Worm (Caenorhabditis elegans) whole organism, late embryonic: ENCODE measurements around the gene CD4.8.
A peak's percentile ranks its signal among the peaks of the same experiment; 100 is the strongest.

Source experiments
- C08G9.2 ChIP-seq: sonication (generic microtip); optimal IDR thresholded peaks from 2 replicates; lab custom pipeline; 2016; ENCODE audit warnings: mild to moderate bottlenecking, missing genetic modification characterization, moderate library complexity, missing compliant biosample characterization
- F13H6.1 ChIP-seq: sonication (generic microtip); optimal IDR thresholded peaks from 2 replicates; lab custom pipeline; 2016; ENCODE audit warnings: missing genetic modification characterization, missing compliant biosample characterization
- K02D7.2 ChIP-seq: sonication (generic microtip); optimal IDR thresholded peaks from 2 replicates; lab custom pipeline; 2017; ENCODE audit warnings: mild to moderate bottlenecking, missing genetic modification characterization, missing compliant biosample characterization
- K09A11.1 ChIP-seq: sonication (generic microtip); optimal IDR thresholded peaks from 2 replicates; lab custom pipeline; 2017; ENCODE audit warnings: antibody characterized with exemption, mild to moderate bottlenecking, missing genetic modification characterization, missing compliant biosample characterization; ENCODE audit not compliant: insufficient read depth
- ahr-1 ChIP-seq: sonication (generic microtip); optimal IDR thresholded peaks from 2 replicates; lab custom pipeline; 2016; ENCODE audit warnings: missing genetic modification characterization, missing compliant biosample characterization
- ama-1 ChIP-seq: fragments of 150-350 bp; optimal IDR thresholded peaks from 2 replicates; lab custom pipeline; 2014
- ceh-18 ChIP-seq: sonication (generic microtip); optimal IDR thresholded peaks from 2 replicates; lab custom pipeline; 2016; ENCODE audit warnings: missing genetic modification characterization, missing compliant biosample characterization
- ceh-2 ChIP-seq: sonication (generic microtip); optimal IDR thresholded peaks from 2 replicates; lab custom pipeline; 2016; ENCODE audit warnings: missing genotype, missing genetic modification characterization, missing compliant biosample characterization
- ceh-31 ChIP-seq: sonication (generic microtip); optimal IDR thresholded peaks from 2 replicates; lab custom pipeline; 2016; ENCODE audit warnings: missing genetic modification characterization, missing compliant biosample characterization
- ceh-48 ChIP-seq: sonication (generic microtip); optimal IDR thresholded peaks from 2 replicates; lab custom pipeline; 2016; ENCODE audit warnings: missing genetic modification characterization, inconsistent platforms, missing compliant biosample characterization
- ceh-9 ChIP-seq: sonication (generic microtip); optimal IDR thresholded peaks from 2 replicates; lab custom pipeline; 2016; ENCODE audit warnings: mild to moderate bottlenecking, missing genetic modification characterization, inconsistent platforms, missing compliant biosample characterization
- dve-1 ChIP-seq: sonication (generic microtip); optimal IDR thresholded peaks from 2 replicates; lab custom pipeline; 2017; ENCODE audit warnings: antibody characterized with exemption, mild to moderate bottlenecking, missing genetic modification characterization, missing compliant biosample characterization
- elt-2 ChIP-seq: sonication (generic microtip); optimal IDR thresholded peaks from 2 replicates; lab custom pipeline; 2016; ENCODE audit warnings: missing genetic modification reagents, missing genetic modification characterization, missing compliant biosample characterization
- ets-4 ChIP-seq: sonication (generic microtip); optimal IDR thresholded peaks from 2 replicates; lab custom pipeline; 2016; ENCODE audit warnings: missing genetic modification characterization, missing compliant biosample characterization
- fax-1 ChIP-seq: sonication (generic microtip); optimal IDR thresholded peaks from 2 replicates; lab custom pipeline; 2016; ENCODE audit warnings: missing genotype, missing genetic modification characterization, missing compliant biosample characterization
- fkh-10 ChIP-seq: fragments of 150-350 bp; optimal IDR thresholded peaks from 2 replicates; lab custom pipeline; 2014; ENCODE audit warnings: missing biosample characterization, missing genetic modification reagents, missing genetic modification characterization
- gmeb-2 ChIP-seq: sonication (generic microtip); optimal IDR thresholded peaks from 2 replicates; lab custom pipeline; 2016; ENCODE audit warnings: missing genetic modification characterization, inconsistent platforms, missing compliant biosample characterization
- hlh-13 ChIP-seq: fragments of 200-800 bp; sonication (Bioruptor generic); optimal IDR thresholded peaks from 2 replicates; lab custom pipeline; 2018; ENCODE audit warnings: mild to moderate bottlenecking, missing genetic modification characterization, missing compliant biosample characterization
- hlh-8 ChIP-seq: sonication (generic microtip); optimal IDR thresholded peaks from 2 replicates; lab custom pipeline; 2016; ENCODE audit warnings: missing genotype, missing genetic modification characterization, missing compliant biosample characterization
- lim-6 ChIP-seq: sonication (generic microtip); optimal IDR thresholded peaks from 2 replicates; lab custom pipeline; 2016; ENCODE audit warnings: missing genetic modification characterization, missing compliant biosample characterization
- lin-11 ChIP-seq: fragments of 200-800 bp; sonication (Bioruptor generic); optimal IDR thresholded peaks from 2 replicates; lab custom pipeline; 2018; ENCODE audit warnings: mild to moderate bottlenecking, missing genetic modification characterization, missing compliant biosample characterization
- madf-2 ChIP-seq: sonication (generic microtip); optimal IDR thresholded peaks from 2 replicates; lab custom pipeline; 2017; ENCODE audit warnings: missing genetic modification characterization, missing compliant biosample characterization
- nfya-1 ChIP-seq: sonication (generic microtip); optimal IDR thresholded peaks from 2 replicates; lab custom pipeline; 2017; ENCODE audit warnings: missing genetic modification characterization, mild to moderate bottlenecking, missing compliant biosample characterization, antibody characterized with exemption, moderate library complexity
- nhr-11 ChIP-seq: fragments of 150-350 bp; optimal IDR thresholded peaks from 2 replicates; lab custom pipeline; 2014; ENCODE audit warnings: missing biosample characterization, missing genetic modification characterization
- nhr-232 ChIP-seq: sonication (generic microtip); optimal IDR thresholded peaks from 2 replicates; lab custom pipeline; 2016; ENCODE audit warnings: missing genetic modification characterization, missing compliant biosample characterization
- odd-2 ChIP-seq: sonication (generic microtip); optimal IDR thresholded peaks from 2 replicates; lab custom pipeline; 2017; ENCODE audit warnings: antibody characterized with exemption, mild to moderate bottlenecking, missing genetic modification characterization, missing compliant biosample characterization
- pag-3 ChIP-seq: sonication (generic microtip); optimal IDR thresholded peaks from 2 replicates; lab custom pipeline; 2016; ENCODE audit warnings: missing compliant biosample characterization, missing genetic modification characterization, borderline replicate concordance
- pat-9 ChIP-seq: fragments of 200-800 bp; sonication (Bioruptor generic); optimal IDR thresholded peaks from 2 replicates; lab custom pipeline; 2018; ENCODE audit warnings: mild to moderate bottlenecking, missing genetic modification characterization, moderate library complexity, missing compliant biosample characterization
- pax-1 ChIP-seq: fragments of 150-350 bp; optimal IDR thresholded peaks from 2 replicates; lab custom pipeline; 2014; ENCODE audit warnings: missing biosample characterization, missing genetic modification characterization
- pha-2 ChIP-seq: sonication (generic microtip); optimal IDR thresholded peaks from 2 replicates; lab custom pipeline; 2017; ENCODE audit warnings: mild to moderate bottlenecking, missing genetic modification characterization, missing compliant biosample characterization
- pha-4 ChIP-seq: fragments of 150-350 bp; optimal IDR thresholded peaks from 2 replicates; lab custom pipeline; 2018; ENCODE audit warnings: missing biosample characterization, missing genetic modification reagents, missing genetic modification characterization
- ref-2 ChIP-seq: sonication (generic microtip); optimal IDR thresholded peaks from 2 replicates; lab custom pipeline; 2016; ENCODE audit warnings: missing genetic modification characterization, missing compliant biosample characterization
- rnt-1 ChIP-seq: sonication (generic microtip); optimal IDR thresholded peaks from 2 replicates; lab custom pipeline; 2016; ENCODE audit warnings: missing genetic modification characterization, missing compliant biosample characterization
- sox-2 ChIP-seq: fragments of 200-800 bp; sonication (Bioruptor generic); IDR thresholded peaks from 2 replicates; pipeline ENCODE4 v1.3.6; 2022; ENCODE audit warnings: missing genetic modification reagents, missing genetic modification characterization, missing compliant biosample characterization
- sox-4 ChIP-seq: sonication (generic microtip); optimal IDR thresholded peaks from 2 replicates; lab custom pipeline; 2017; ENCODE audit warnings: mild to moderate bottlenecking, missing genetic modification characterization, inconsistent platforms, missing compliant biosample characterization
- tbx-2 ChIP-seq: sonication (generic microtip); optimal IDR thresholded peaks from 2 replicates; lab custom pipeline; 2016; ENCODE audit warnings: missing genetic modification characterization, missing compliant biosample characterization
- tbx-7 ChIP-seq: sonication (generic microtip); optimal IDR thresholded peaks from 2 replicates; lab custom pipeline; 2016; ENCODE audit warnings: missing genotype, missing genetic modification characterization, missing compliant biosample characterization
- unc-3 ChIP-seq, 2 experiments: fragments of 200-800 bp in 1 of 2; sonication (Bioruptor generic) in 1 of 2; sonication (generic microtip) in 1 of 2; conservative IDR thresholded peaks in 1 of 2; optimal IDR thresholded peaks in 1 of 2; 2 replicates each; pipeline versions ENCODE4 v1.3.6 to Lab custom; 2016 to 2022; ENCODE audit warnings: missing compliant biosample characterization in 2 of 2, missing genetic modification characterization in 2 of 2, missing genetic modification reagents in 1 of 2
- unc-42 ChIP-seq: sonication (generic microtip); optimal IDR thresholded peaks from 2 replicates; lab custom pipeline; 2016; ENCODE audit warnings: missing genotype, missing genetic modification characterization, missing compliant biosample characterization
- unc-55 ChIP-seq: sonication (generic microtip); optimal IDR thresholded peaks from 2 replicates; lab custom pipeline; 2017; ENCODE audit warnings: missing biosample characterization, missing genetic modification reagents, missing genetic modification characterization
- zip-5 ChIP-seq: sonication (generic microtip); optimal IDR thresholded peaks from 2 replicates; lab custom pipeline; 2016; ENCODE audit warnings: missing genetic modification characterization, missing compliant biosample characterization

Gene CD4.8

DNA sequence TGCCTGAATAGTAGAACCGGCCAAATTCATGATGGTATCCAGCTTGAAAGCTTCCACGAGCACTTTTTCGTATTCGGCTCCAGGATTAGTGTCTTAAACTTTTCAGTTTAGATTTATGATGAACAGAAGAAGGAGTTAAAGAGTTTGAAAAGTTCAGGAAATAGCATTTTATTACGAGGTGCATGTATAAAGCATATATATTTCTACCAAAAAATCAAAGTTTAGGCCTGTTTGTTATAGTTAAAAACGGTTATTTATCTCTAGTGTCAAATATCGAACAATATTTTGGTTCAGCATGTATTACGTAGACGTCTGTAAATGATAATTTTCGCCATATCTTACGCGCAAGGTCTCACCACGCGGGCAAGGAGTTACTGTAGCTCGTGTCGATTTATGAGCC, 19.9 kb downstream of the CD4.8 start, which contains the start of gene klc-2:
Gene klc-2, minus strand, starts transcription at position 101 of the 400 bp plus-strand sequence.
- TF ChIP-seq F13H6.1 (no peak), pag-3 (tag; lab: Kevin White, UChicago) (no peak), dve-1 (tag; lab: Kevin White, UChicago) (no peak), ets-4 (no peak), sox-2 (GFP tag; lab: Robert Waterston, UW) (no peak), K09A11.1 (tag; lab: Kevin White, UChicago) (no peak), pha-4 (tag; lab: Kevin White, UChicago) (no peak), K02D7.2 (tag; lab: Kevin White, UChicago) (no peak), nhr-232 (tag; lab: Kevin White, UChicago) (no peak), fax-1 (tag; lab: Kevin White, UChicago) (no peak), ceh-2 (tag; lab: Kevin White, UChicago) (no peak), pat-9 (tag; lab: Kevin White, UChicago) (no peak), nhr-11 (tag; lab: Kevin White, UChicago) (no peak), elt-2 (tag; lab: Kevin White, UChicago) (no peak), odd-2 (tag; lab: Kevin White, UChicago) (no peak), unc-42 (no peak), sox-4 (tag; lab: Kevin White, UChicago) (no peak), lim-6 (no peak)

DNA sequence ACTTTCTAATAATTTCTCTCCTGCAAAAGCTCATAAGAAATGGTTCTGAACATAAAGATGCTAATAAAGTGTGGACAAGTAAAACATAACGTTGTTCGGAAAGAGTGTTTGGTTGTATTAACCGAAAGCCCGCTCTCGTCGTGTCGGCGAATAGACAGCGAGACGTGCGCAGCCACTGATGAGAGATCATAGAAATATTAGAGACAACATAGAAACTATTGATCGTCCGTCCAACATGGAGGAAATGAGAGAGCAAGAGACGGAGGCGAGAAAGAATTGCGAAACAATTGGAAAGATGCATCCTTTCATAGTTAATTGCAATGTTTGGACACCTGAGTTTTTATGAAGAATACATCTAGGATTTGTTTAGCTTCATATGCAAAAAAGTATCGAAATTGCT, 20.6 kb downstream of the CD4.8 start:
- peak; percentile 40; the same call in 1 of the 2 replicates for TF ChIP-seq sox-2 (GFP tag; lab: Robert Waterston, UW)
- TF ChIP-seq pat-9 (tag; lab: Kevin White, UChicago), result no peak
- TF ChIP-seq K02D7.2 (tag; lab: Kevin White, UChicago), result no peak
- no peak for TF ChIP-seq ceh-9 (tag; lab: Kevin White, UChicago)
- TF ChIP-seq fkh-10 (GFP tag; lab: Kevin White, UChicago), result no peak
- TF ChIP-seq hlh-13 (GFP tag; lab: Kevin White, UChicago), result no peak
- TF ChIP-seq ceh-18 (tag; lab: Kevin White, UChicago), result no peak
- peak; percentile 38 for TF ChIP-seq unc-55
- TF ChIP-seq K09A11.1 (tag; lab: Kevin White, UChicago), result peak; percentile 69
- TF ChIP-seq lin-11 (tag; lab: Kevin White, UChicago), result no peak
- no peak for TF ChIP-seq pha-2 (tag; lab: Kevin White, UChicago)
- no peak for TF ChIP-seq odd-2 (tag; lab: Kevin White, UChicago)
- no peak for TF ChIP-seq dve-1 (tag; lab: Kevin White, UChicago)
- TF ChIP-seq ceh-31 (tag; lab: Kevin White, UChicago), result peak; percentile 74
- no peak for TF ChIP-seq nhr-232 (tag; lab: Kevin White, UChicago)
- peak; percentile 31 for TF ChIP-seq tbx-2 (tag; lab: Kevin White, UChicago)
- peak; percentile 21 for TF ChIP-seq pax-1
- TF ChIP-seq ama-1 (lab: Kevin White, UChicago), result no peak
- TF ChIP-seq ets-4, result no peak
- TF ChIP-seq ahr-1 (tag; lab: Kevin White, UChicago), result no peak
- no peak for TF ChIP-seq hlh-8 (tag; lab: Kevin White, UChicago)
- TF ChIP-seq nfya-1 (tag; lab: Kevin White, UChicago), result peak; percentile 87
- TF ChIP-seq tbx-7 (tag; lab: Kevin White, UChicago), result no peak
- no peak for TF ChIP-seq unc-3 (GFP tag; conservative IDR thresholded peaks at IDR 0.05; lab: Robert Waterston, UW)
- TF ChIP-seq unc-3 (tag; optimal IDR thresholded peaks at IDR 0.05; lab: Kevin White, UChicago), result no peak
- peak; percentile 6 for TF ChIP-seq ref-2
- no peak for TF ChIP-seq gmeb-2 (tag; lab: Kevin White, UChicago)
- peak; percentile 30 for TF ChIP-seq unc-42
- peak; percentile 80 for TF ChIP-seq ceh-48 (tag; lab: Kevin White, UChicago)
- TF ChIP-seq madf-2, result no peak
- peak; percentile 46 for TF ChIP-seq ceh-2 (tag; lab: Kevin White, UChicago)
- TF ChIP-seq, all 69 proteins: peak for 11

DNA sequence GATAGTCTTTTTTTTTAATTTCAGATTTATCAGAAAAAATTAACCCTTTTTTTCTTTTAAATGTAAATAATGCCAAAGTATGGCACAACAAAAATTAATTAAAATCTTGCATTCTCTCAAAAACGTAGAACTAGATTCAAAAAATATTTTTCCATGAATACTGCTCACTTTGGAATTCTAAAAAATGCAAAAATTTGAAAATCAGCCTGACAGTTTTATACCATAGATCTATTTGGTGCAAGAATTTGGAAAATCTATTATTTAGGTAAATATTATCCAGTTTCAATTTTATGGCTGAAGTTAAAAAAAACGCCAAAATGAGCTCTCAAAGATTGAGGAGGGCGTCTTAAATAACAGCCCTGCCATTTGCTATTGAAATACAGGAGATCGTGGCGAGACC, 21.5 kb downstream of the CD4.8 start:
- no peak for TF ChIP-seq rnt-1
- TF ChIP-seq C08G9.2, result no peak
- no peak for TF ChIP-seq zip-5 (tag; lab: Kevin White, UChicago)
